Worm (Caenorhabditis elegans) whole organism, young adult: ENCODE data around the gene F35E12.10.

Experiments used
- F22D6.2 ChIP-seq: sonication (generic microtip); optimal IDR thresholded peaks from 2 replicates; lab custom pipeline; 2016; ENCODE audit warnings: mild to moderate bottlenecking, missing genetic modification characterization, missing compliant biosample characterization
- F23B12.7 ChIP-seq: sonication (generic microtip); optimal IDR thresholded peaks from 2 replicates; lab custom pipeline; 2017; ENCODE audit warnings: missing genetic modification characterization, mild to moderate bottlenecking, missing compliant biosample characterization, antibody characterized with exemption, moderate library complexity; ENCODE audit not compliant: insufficient read depth
- F33H1.4 ChIP-seq: fragments of 200-800 bp; sonication (Bioruptor generic); IDR thresholded peaks from 2 replicates; pipeline ENCODE4 v1.3.6; 2022; ENCODE audit warnings: missing genetic modification reagents, missing genetic modification characterization, missing compliant biosample characterization
- F37B4.10 ChIP-seq: fragments of 200-800 bp; sonication (Bioruptor generic); IDR thresholded peaks from 2 replicates; pipeline ENCODE4 v1.3.6; 2022; ENCODE audit warnings: missing genetic modification characterization, missing compliant biosample characterization
- F49E8.2 ChIP-seq: sonication (generic microtip); optimal IDR thresholded peaks from 3 replicates; lab custom pipeline; 2017; ENCODE audit warnings: missing genetic modification characterization, mild to moderate bottlenecking, missing compliant biosample characterization, antibody characterized with exemption, moderate library complexity; ENCODE audit not compliant: insufficient read depth
- F52B5.7 ChIP-seq: sonication (generic microtip); optimal IDR thresholded peaks from 2 replicates; lab custom pipeline; 2016; ENCODE audit warnings: mild to moderate bottlenecking, missing genetic modification characterization, missing compliant biosample characterization
- K11D2.4 ChIP-seq: fragments of 200-800 bp; sonication (Bioruptor generic); IDR thresholded peaks from 2 replicates; pipeline ENCODE4 v1.3.6; 2022; ENCODE audit warnings: missing genetic modification reagents, missing genetic modification characterization, missing compliant biosample characterization
- K12H6.12 ChIP-seq: fragments of 200-800 bp; sonication (Bioruptor generic); optimal IDR thresholded peaks from 2 replicates; lab custom pipeline; 2018; ENCODE audit warnings: mild to moderate bottlenecking, missing genetic modification characterization, missing compliant biosample characterization
- T26A5.8 ChIP-seq: sonication (generic microtip); optimal IDR thresholded peaks from 2 replicates; lab custom pipeline; 2016; ENCODE audit warnings: missing genetic modification characterization, missing compliant biosample characterization
- Y79H2A.3 ChIP-seq: fragments of 200-800 bp; sonication (Bioruptor generic); conservative IDR thresholded peaks from 2 replicates; pipeline ENCODE4 v1.3.6; 2022; ENCODE audit warnings: missing genetic modification reagents, missing genetic modification characterization, missing compliant biosample characterization
- ZK185.1 ChIP-seq: sonication (generic microtip); optimal IDR thresholded peaks from 2 replicates; lab custom pipeline; 2016; ENCODE audit warnings: mild to moderate bottlenecking, missing genetic modification characterization, missing compliant biosample characterization; ENCODE audit not compliant: poor library complexity, severe bottlenecking
- akir-1 ChIP-seq: fragments of 200-800 bp; sonication (Bioruptor generic); optimal IDR thresholded peaks from 2 replicates; lab custom pipeline; 2018; ENCODE audit warnings: mild to moderate bottlenecking, missing genetic modification characterization, moderate library complexity, missing compliant biosample characterization
- aptf-2 ChIP-seq: fragments of 200-800 bp; sonication (Bioruptor generic); conservative IDR thresholded peaks from 2 replicates; pipeline ENCODE4 v1.3.6; 2022; ENCODE audit warnings: missing genetic modification reagents, missing genetic modification characterization, missing compliant biosample characterization
- athp-1 ChIP-seq: sonication (generic microtip); optimal IDR thresholded peaks from 2 replicates; lab custom pipeline; 2017; ENCODE audit warnings: mild to moderate bottlenecking, missing genetic modification characterization, missing compliant biosample characterization
- attf-3 ChIP-seq: fragments of 200-800 bp; sonication (Bioruptor generic); conservative IDR thresholded peaks from 2 replicates; pipeline ENCODE4 v1.3.6; 2022; ENCODE audit warnings: missing genetic modification reagents, missing genetic modification characterization, missing compliant biosample characterization
- attf-5 ChIP-seq: fragments of 200-800 bp; sonication (Bioruptor generic); optimal IDR thresholded peaks from 2 replicates; lab custom pipeline; 2018; ENCODE audit warnings: mild to moderate bottlenecking, missing genetic modification characterization, missing compliant biosample characterization
- bed-2 ChIP-seq: fragments of 200-800 bp; sonication (Bioruptor generic); IDR thresholded peaks from 2 replicates; pipeline ENCODE4 v1.3.6; 2022; ENCODE audit warnings: missing genetic modification reagents, missing genetic modification characterization, missing compliant biosample characterization
- ccch-3 ChIP-seq: fragments of 200-800 bp; sonication (Bioruptor generic); optimal IDR thresholded peaks from 2 replicates; lab custom pipeline; 2018; ENCODE audit warnings: mild to moderate bottlenecking, missing genetic modification characterization, missing compliant biosample characterization
- ceh-100 ChIP-seq: fragments of 200-800 bp; sonication (Bioruptor generic); IDR thresholded peaks from 2 replicates; pipeline ENCODE4 v1.3.6; 2022; ENCODE audit warnings: missing genetic modification reagents, missing genetic modification characterization, missing compliant biosample characterization
- ceh-27 ChIP-seq: fragments of 200-800 bp; sonication (Bioruptor generic); optimal IDR thresholded peaks from 2 replicates; lab custom pipeline; 2018; ENCODE audit warnings: mild to moderate bottlenecking, missing genetic modification characterization, moderate library complexity, missing compliant biosample characterization
- ceh-91 ChIP-seq: fragments of 200-800 bp; sonication (Bioruptor generic); IDR thresholded peaks from 2 replicates; pipeline ENCODE4 v1.3.6; 2022; ENCODE audit warnings: missing genetic modification reagents, missing genetic modification characterization, missing compliant biosample characterization
- chd-7 ChIP-seq: sonication (generic microtip); optimal IDR thresholded peaks from 2 replicates; lab custom pipeline; 2016; ENCODE audit warnings: mild to moderate bottlenecking, missing genetic modification characterization, moderate library complexity, missing compliant biosample characterization
- die-1 ChIP-seq: sonication (generic microtip); optimal IDR thresholded peaks from 2 replicates; lab custom pipeline; 2016; ENCODE audit warnings: missing genotype, mild to moderate bottlenecking, missing genetic modification characterization, missing compliant biosample characterization
- egl-18 ChIP-seq: fragments of 200-800 bp; sonication (Bioruptor generic); IDR thresholded peaks from 2 replicates; pipeline ENCODE4 v1.3.6; 2022; ENCODE audit warnings: missing genetic modification reagents, missing genetic modification characterization, missing compliant biosample characterization
- ets-4 ChIP-seq: fragments of 200-800 bp; sonication (Bioruptor generic); optimal IDR thresholded peaks from 2 replicates; lab custom pipeline; 2018; ENCODE audit warnings: mild to moderate bottlenecking, missing genetic modification characterization, missing compliant biosample characterization
- fkh-3 ChIP-seq: sonication (generic microtip); optimal IDR thresholded peaks from 2 replicates; lab custom pipeline; 2016; ENCODE audit warnings: mild to moderate bottlenecking, missing genetic modification characterization, missing compliant biosample characterization
- gei-17 ChIP-seq: fragments of 200-800 bp; sonication (Bioruptor generic); optimal IDR thresholded peaks from 2 replicates; lab custom pipeline; 2018; ENCODE audit warnings: mild to moderate bottlenecking, missing genetic modification characterization, missing compliant biosample characterization
- hmg-1.2 ChIP-seq: fragments of 200-800 bp; sonication (Bioruptor generic); IDR thresholded peaks from 2 replicates; pipeline ENCODE4 v1.3.6; 2022; ENCODE audit warnings: missing genetic modification reagents, missing genetic modification characterization, missing compliant biosample characterization
- hmg-20 ChIP-seq: fragments of 200-800 bp; sonication (Bioruptor generic); IDR thresholded peaks from 2 replicates; pipeline ENCODE4 v1.3.6; 2022; ENCODE audit warnings: missing genetic modification reagents, missing genetic modification characterization, missing compliant biosample characterization
- let-607 ChIP-seq, 2 experiments: fragments of 200-800 bp in 1 of 2; sonication (Bioruptor generic) in 1 of 2; sonication (generic microtip) in 1 of 2; optimal IDR thresholded peaks; 2 replicates each; lab custom pipeline; 2016 to 2018; ENCODE audit warnings: mild to moderate bottlenecking in 2 of 2, missing compliant biosample characterization in 2 of 2, missing genetic modification characterization in 2 of 2, moderate library complexity in 2 of 2, missing genotype in 1 of 2
- lin-54 ChIP-seq: fragments of 200-800 bp; sonication (Bioruptor generic); optimal IDR thresholded peaks from 2 replicates; lab custom pipeline; 2018; ENCODE audit warnings: mild to moderate bottlenecking, missing genetic modification characterization, missing compliant biosample characterization
- lir-1 ChIP-seq: fragments of 200-800 bp; sonication (Bioruptor generic); conservative IDR thresholded peaks from 2 replicates; pipeline ENCODE4 v1.3.6; 2022; ENCODE audit warnings: missing genetic modification reagents, missing genetic modification characterization, missing compliant biosample characterization
- lsl-1 ChIP-seq: fragments of 200-800 bp; sonication (Bioruptor generic); optimal IDR thresholded peaks from 2 replicates; lab custom pipeline; 2018; ENCODE audit warnings: mild to moderate bottlenecking, missing genetic modification characterization, moderate library complexity, missing compliant biosample characterization
- madf-10 ChIP-seq: sonication (generic microtip); optimal IDR thresholded peaks from 2 replicates; lab custom pipeline; 2016; ENCODE audit warnings: mild to moderate bottlenecking, missing genetic modification characterization, missing compliant biosample characterization
- madf-3 ChIP-seq: fragments of 200-800 bp; sonication (Bioruptor generic); IDR thresholded peaks from 2 replicates; pipeline ENCODE4 v1.3.6; 2022; ENCODE audit warnings: missing genetic modification reagents, missing genetic modification characterization, missing compliant biosample characterization
- madf-8 ChIP-seq: fragments of 200-800 bp; sonication (Bioruptor generic); conservative IDR thresholded peaks from 2 replicates; pipeline ENCODE4 v1.3.6; 2022; ENCODE audit warnings: missing genetic modification reagents, missing genetic modification characterization, missing compliant biosample characterization
- mel-28 ChIP-seq: sonication (generic microtip); optimal IDR thresholded peaks from 2 replicates; lab custom pipeline; 2016; ENCODE audit warnings: borderline replicate concordance, mild to moderate bottlenecking, missing genetic modification characterization, missing compliant biosample characterization
- mes-4 ChIP-seq: sonication (generic microtip); optimal IDR thresholded peaks from 2 replicates; lab custom pipeline; 2016; ENCODE audit warnings: missing genotype, missing genetic modification characterization, missing compliant biosample characterization
- nhr-179 ChIP-seq: sonication (generic microtip); optimal IDR thresholded peaks from 2 replicates; lab custom pipeline; 2016; ENCODE audit warnings: mild to moderate bottlenecking, missing genetic modification characterization, missing compliant biosample characterization
- nhr-80 ChIP-seq: sonication (generic microtip); optimal IDR thresholded peaks from 2 replicates; lab custom pipeline; 2016; ENCODE audit warnings: missing genetic modification characterization, missing compliant biosample characterization
- pbrm-1 ChIP-seq: fragments of 200-800 bp; sonication (Bioruptor generic); IDR thresholded peaks from 2 replicates; pipeline ENCODE4 v1.3.6; 2022; ENCODE audit warnings: missing genetic modification reagents, missing genetic modification characterization, missing compliant biosample characterization
- rcor-1 ChIP-seq: fragments of 200-800 bp; sonication (Bioruptor generic); IDR thresholded peaks from 2 replicates; pipeline ENCODE4 v1.3.6; 2022; ENCODE audit warnings: missing genetic modification reagents, missing genetic modification characterization, missing compliant biosample characterization
- rec-8 ChIP-seq, 2 experiments: sonication (generic microtip); optimal IDR thresholded peaks; 2 replicates each; lab custom pipeline; 2016; ENCODE audit warnings: mild to moderate bottlenecking in 2 of 2, missing genetic modification characterization in 2 of 2, missing genetic modification reagents in 2 of 2, missing genotype in 2 of 2, missing biosample characterization in 1 of 2, missing compliant biosample characterization in 1 of 2, moderate library complexity in 1 of 2
- snpc-1.1 ChIP-seq: sonication (generic microtip); optimal IDR thresholded peaks from 2 replicates; lab custom pipeline; 2017; ENCODE audit warnings: missing genetic modification characterization, mild to moderate bottlenecking, missing compliant biosample characterization, antibody characterized with exemption, moderate library complexity, missing genotype, missing genetic modification reagents; ENCODE audit not compliant: insufficient read depth
- somi-1 ChIP-seq: fragments of 200-800 bp; sonication (Bioruptor generic); optimal IDR thresholded peaks from 2 replicates; lab custom pipeline; 2018; ENCODE audit warnings: mild to moderate bottlenecking, missing genetic modification characterization, missing compliant biosample characterization
- tbp1 ChIP-seq: fragments of 200-800 bp; sonication (Bioruptor generic); optimal IDR thresholded peaks from 2 replicates; lab custom pipeline; 2018; ENCODE audit warnings: mild to moderate bottlenecking, missing genetic modification characterization, missing compliant biosample characterization
- unc-62 ChIP-seq: fragments of 150-350 bp; optimal IDR thresholded peaks from 2 replicates; lab custom pipeline; 2014; ENCODE audit warnings: missing biosample characterization, missing genetic modification reagents, missing genetic modification characterization
- ztf-28 ChIP-seq: fragments of 200-800 bp; sonication (Bioruptor generic); IDR thresholded peaks from 2 replicates; pipeline ENCODE4 v1.3.6; 2022; ENCODE audit warnings: missing genetic modification reagents, missing genetic modification characterization, missing compliant biosample characterization

Gene F35E12.10

ce11 chrV:13715223-13715686, 33.3 kb downstream of the F35E12.10 start, which contains the start of gene zipt-9 (continued):
- TF ChIP-seq lin-54 (GFP tag; lab: Kevin White, UChicago) (peak; percentile 58), tbp1 (GFP tag; lab: Kevin White, UChicago) (peak; percentile 36), K11D2.4 (0 out of 2 replicates have a peak, but pooled peaks have one; percentile 28), akir-1 (GFP tag; lab: Kevin White, UChicago) (peak; percentile 35), aptf-2 (GFP tag; lab: Robert Waterston, UW) (0 out of 2 replicates have a peak, but pooled peaks have one; percentile 14), ZK185.1 (tag; lab: Kevin White, UChicago) (peak; percentile 84), ceh-91 (GFP tag; lab: Robert Waterston, UW) (peak; percentile 54), nhr-179 (tag; lab: Kevin White, UChicago) (no peak), nhr-80 (peak; percentile 49), rec-8 (tag; optimal IDR thresholded peaks at IDR 0.05; lab: Kevin White, UChicago) (peak in 1 of 2 experiments; percentile 24), unc-62 (GFP tag; lab: Kevin White, UChicago) (no peak), ztf-28 (GFP tag; lab: Robert Waterston, UW) (peak; percentile 66; the same call in 1 of the 2 replicates), snpc-1.1 (tag; lab: Kevin White, UChicago) (no peak), attf-5 (peak; percentile 80), madf-8 (GFP tag; lab: Robert Waterston, UW) (peak; percentile 22; the same call in 1 of the 2 replicates), fkh-3 (tag; lab: Kevin White, UChicago) (no peak), madf-3 (GFP tag; lab: Robert Waterston, UW) (no peak), ccch-3 (GFP tag; lab: Kevin White, UChicago) (peak; percentile 64), lir-1 (GFP tag; lab: Robert Waterston, UW) (no peak), athp-1 (tag; lab: Kevin White, UChicago) (no peak), let-607 (tag; optimal IDR thresholded peaks at IDR 0.05; lab: Kevin White, UChicago) (peak in 1 of 2 experiments; percentile 44), hmg-1.2 (peak; percentile 57), somi-1 (peak; percentile 24), F49E8.2 (tag; lab: Kevin White, UChicago) (peak; percentile 22), ceh-100 (GFP tag; lab: Robert Waterston, UW) (peak; percentile 98), attf-3 (peak; percentile 64; the same call in 1 of the 2 replicates), lsl-1 (GFP tag; lab: Kevin White, UChicago) (peak; percentile 57), ceh-27 (peak; percentile 80), rcor-1 (0 out of 2 replicates have a peak, but pooled peaks have one; percentile 16), madf-10 (tag; lab: Kevin White, UChicago) (peak; percentile 60), egl-18 (GFP tag; lab: Robert Waterston, UW) (no peak), bed-2 (GFP tag; lab: Robert Waterston, UW) (0 out of 2 replicates have a peak, but pooled peaks have one; percentile 44), F33H1.4 (GFP tag; lab: Robert Waterston, UW) (peak; percentile 15; the same call in 1 of the 2 replicates), F22D6.2 (tag; lab: Kevin White, UChicago) (peak; percentile 23), pbrm-1 (GFP tag; lab: Robert Waterston, UW) (peak; percentile 60; the same call in 1 of the 2 replicates)

ce11 chrV:13711060-13711459, 37.5 kb downstream of the F35E12.10 start, which contains the start of gene srx-96:
Gene srx-96, plus strand, starts transcription at chrV:13711360.
- TF ChIP-seq gei-17 (GFP tag; lab: Kevin White, UChicago): no peak
- no peak for TF ChIP-seq F23B12.7 (tag; lab: Kevin White, UChicago)
- TF ChIP-seq F52B5.7 (tag; lab: Kevin White, UChicago): no peak
- no peak for TF ChIP-seq die-1 (tag; lab: Kevin White, UChicago)
- TF ChIP-seq K12H6.12 (tag; lab: Kevin White, UChicago): no peak
- TF ChIP-seq ets-4 (GFP tag; lab: Kevin White, UChicago): no peak
- TF ChIP-seq F37B4.10: no peak
- no peak for TF ChIP-seq T26A5.8 (tag; lab: Kevin White, UChicago)
- no peak for TF ChIP-seq egl-18 (GFP tag; lab: Robert Waterston, UW)
- TF ChIP-seq mes-4: no peak
- TF ChIP-seq chd-7: no peak
- no peak for TF ChIP-seq hmg-20 (GFP tag; lab: Robert Waterston, UW)
- TF ChIP-seq mel-28 (tag; lab: Kevin White, UChicago): no peak
- TF ChIP-seq let-607 (tag; optimal IDR thresholded peaks at IDR 0.05; lab: Kevin White, UChicago): no peak
- no peak for TF ChIP-seq Y79H2A.3 (GFP tag; lab: Robert Waterston, UW)
